Fruit fly (Drosophila melanogaster): ENCODE results near the gene PIG-K.

PIG-K gene

dm6 chrX:2050070-2050899 is 41.1 kb upstream of the PIG-K start, which contains the start of gene moody (continued):
- TF ChIP-seq jing (GFP tag; optimal IDR thresholded peaks at IDR 0.05) (peak; percentile 95), Hr39 (optimal IDR thresholded peaks at IDR 0.05) (no peak), gcm (GFP tag; optimal IDR thresholded peaks at IDR 0.05) (peak; percentile 94), Dref (GFP tag; IDR thresholded peaks at IDR 0.05) (peak; percentile 58), cato (GFP tag; optimal IDR thresholded peaks at IDR 0.05; ENCODE audit: borderline replicate concordance) (peak; percentile 92), CG4820 (GFP tag; optimal IDR thresholded peaks at IDR 0.05) (peak; percentile 92), CG1832 (GFP tag; optimal IDR thresholded peaks at IDR 0.05) (peak; percentile 92), tio (GFP tag; optimal IDR thresholded peaks at IDR 0.05) (peak; percentile 81), Myb (GFP tag; optimal IDR thresholded peaks at IDR 0.05) (peak; percentile 91), chinmo (GFP tag; IDR thresholded peaks at IDR 0.05; ENCODE audit: partially characterized antibody) (peak; percentile 88; the same call in 1 of the 4 replicates), CG9932 (GFP tag; IDR thresholded peaks at IDR 0.05) (peak; percentile 99), CG10147 (GFP tag; optimal IDR thresholded peaks at IDR 0.05) (peak; percentile 90), stc (GFP tag; IDR thresholded peaks at IDR 0.05) (peak; percentile 95), Sry-β (GFP tag; optimal IDR thresholded peaks at IDR 0.05) (no peak), dmrt11E (tag; optimal IDR thresholded peaks at IDR 0.05) (peak; percentile 81), ind (GFP tag; optimal IDR thresholded peaks at IDR 0.05) (peak; percentile 99), Spps (tag; optimal IDR thresholded peaks at IDR 0.05) (peak; percentile 60), hkb (optimal IDR thresholded peaks at IDR 0.05) (no peak), hkb (GFP tag; IDR thresholded peaks at IDR 0.05) (peak; percentile 98), onecut (GFP tag; IDR thresholded peaks at IDR 0.05) (peak; percentile 97), tgo (GFP tag; IDR thresholded peaks at IDR 0.05) (peak; percentile 98), CG14965 (GFP tag; optimal IDR thresholded peaks at IDR 0.05; ENCODE audit: borderline replicate concordance) (peak; percentile 74), CG42726 (GFP tag; IDR thresholded peaks at IDR 0.05; ENCODE audit: partially characterized antibody) (no peak), Hand (GFP tag; optimal IDR thresholded peaks at IDR 0.05) (peak; percentile 97), gcm2 (GFP tag; optimal IDR thresholded peaks at IDR 0.05) (peak; percentile 91), fd96Cb (tag; optimal IDR thresholded peaks at IDR 0.05) (peak; percentile 91), trh (GFP tag; optimal IDR thresholded peaks at IDR 0.05) (peak; percentile 78), Hmx (GFP tag; optimal IDR thresholded peaks at IDR 0.05) (peak; percentile 87), CG11695 (GFP tag; IDR thresholded peaks at IDR 0.05) (peak; percentile 94), Awh (GFP tag; IDR thresholded peaks at IDR 0.05) (peak; percentile 98), CG17359 (tag; optimal IDR thresholded peaks at IDR 0.05) (peak; percentile 97), gce (GFP tag; IDR thresholded peaks at IDR 0.05) (peak; percentile 97), D19B (GFP tag; optimal IDR thresholded peaks at IDR 0.05) (peak; percentile 92), tx (GFP tag; optimal IDR thresholded peaks at IDR 0.05) (peak; percentile 98), Nf-YC (tag; optimal IDR thresholded peaks at IDR 0.05) (peak; percentile 91), HmgD (GFP tag; optimal IDR thresholded peaks at IDR 0.05) (peak; percentile 99), CG16815 (GFP tag; optimal IDR thresholded peaks at IDR 0.05) (peak; percentile 95), CG2199 (GFP tag; IDR thresholded peaks at IDR 0.05) (peak; percentile 97), CG18262 (tag; optimal IDR thresholded peaks at IDR 0.05) (peak; percentile 89), CG4328 (GFP tag; optimal IDR thresholded peaks at IDR 0.05) (peak; percentile 99), Xbp1 (GFP tag; optimal IDR thresholded peaks at IDR 0.05) (peak; percentile 98), aop (GFP tag; IDR thresholded peaks at IDR 0.05) (peak; percentile 96), h (optimal IDR thresholded peaks at IDR 0.05) (no peak), HmgZ (tag; optimal IDR thresholded peaks at IDR 0.05) (peak; percentile 99), shn (GFP tag; optimal IDR thresholded peaks at IDR 0.05) (peak; percentile 98), B-H1 (GFP tag; IDR thresholded peaks at IDR 0.05) (peak; percentile 96), al (GFP tag; IDR thresholded peaks at IDR 0.05) (peak; percentile 98), CG11093 (GFP tag; IDR thresholded peaks at IDR 0.05) (peak; percentile 97), CG30403 (GFP tag; optimal IDR thresholded peaks at IDR 0.05) (peak; percentile 98), CG12942 (GFP tag; optimal IDR thresholded peaks at IDR 0.05) (peak; percentile 98)
